Worm (Caenorhabditis elegans) whole organism, L3 larva: ENCODE results near the gene Y62H9A.9.

Experiments used
- ceh-82 ChIP-seq: fragments of 150-350 bp; optimal IDR thresholded peaks from 2 replicates; lab custom pipeline; 2014; ENCODE audit warnings: missing biosample characterization, missing genetic modification characterization
- fkh-10 ChIP-seq: sonication (generic microtip); optimal IDR thresholded peaks from 2 replicates; lab custom pipeline; 2017; ENCODE audit warnings: missing biosample characterization, missing genetic modification reagents, missing genetic modification characterization
- fos-1 ChIP-seq: fragments of 150-350 bp; optimal IDR thresholded peaks from 2 replicates; lab custom pipeline; 2014; ENCODE audit warnings: missing biosample characterization, missing genetic modification characterization
- nhr-76 ChIP-seq: fragments of 150-350 bp; sonication (generic microtip); optimal IDR thresholded peaks from 5 replicates; lab custom pipeline; 2014; ENCODE audit warnings: missing biosample characterization, missing genetic modification characterization
- pha-4 ChIP-seq: fragments of 150-350 bp; optimal IDR thresholded peaks from 2 replicates; lab custom pipeline; 2014; ENCODE audit warnings: missing biosample characterization, missing genetic modification reagents, missing genetic modification characterization

ce11 chrX:11902661-11903060 lies 4.7 kb upstream of the Y62H9A.9 start, which contains the start of gene Y62H9A.10:
- no peak for TF ChIP-seq fkh-10
- TF ChIP-seq pha-4: no peak
- no peak for TF ChIP-seq fos-1 (tag; lab: Kevin White, UChicago)
- no peak for TF ChIP-seq ceh-82
- no peak for TF ChIP-seq nhr-76 (tag; lab: Kevin White, UChicago)
